Worm (Caenorhabditis elegans) whole organism, young adult: Measurements from ENCODE around the gene F17C11.2.

Experiments
- B0019.2 ChIP-seq: fragments of 200-800 bp; sonication (Bioruptor generic); conservative IDR thresholded peaks from 2 replicates; pipeline ENCODE4 v1.3.6; 2022; ENCODE audit warnings: missing genetic modification reagents, missing genetic modification characterization, missing compliant biosample characterization
- B0035.1 ChIP-seq: sonication (generic microtip); optimal IDR thresholded peaks from 2 replicates; lab custom pipeline; 2016; ENCODE audit warnings: missing genetic modification characterization, mild to moderate bottlenecking, missing compliant biosample characterization, missing genotype, missing genetic modification reagents
- C17E4.6 ChIP-seq: fragments of 200-800 bp; sonication (Bioruptor generic); IDR thresholded peaks from 2 replicates; pipeline ENCODE4 v1.3.6; 2022; ENCODE audit warnings: missing genetic modification reagents, missing genetic modification characterization, missing compliant biosample characterization
- D2030.7 ChIP-seq: fragments of 200-800 bp; sonication (Bioruptor generic); IDR thresholded peaks from 2 replicates; pipeline ENCODE4 v1.3.6; 2022; ENCODE audit warnings: missing genetic modification reagents, missing genetic modification characterization, missing compliant biosample characterization
- F23B12.7 ChIP-seq: sonication (generic microtip); optimal IDR thresholded peaks from 2 replicates; lab custom pipeline; 2017; ENCODE audit warnings: missing genetic modification characterization, mild to moderate bottlenecking, missing compliant biosample characterization, antibody characterized with exemption, moderate library complexity; ENCODE audit not compliant: insufficient read depth
- F55B11.4 ChIP-seq: sonication (generic microtip); optimal IDR thresholded peaks from 2 replicates; lab custom pipeline; 2016; ENCODE audit warnings: missing compliant biosample characterization, missing genetic modification characterization, borderline replicate concordance; ENCODE audit not compliant: insufficient read depth
- F57A8.1 ChIP-seq: fragments of 200-800 bp; sonication (Bioruptor generic); optimal IDR thresholded peaks from 2 replicates; lab custom pipeline; 2018; ENCODE audit warnings: mild to moderate bottlenecking, missing genetic modification characterization, moderate library complexity, missing compliant biosample characterization
- F57C9.4 ChIP-seq: sonication (generic microtip); optimal IDR thresholded peaks from 2 replicates; lab custom pipeline; 2017; ENCODE audit warnings: mild to moderate bottlenecking, missing genetic modification characterization, missing compliant biosample characterization
- K11D2.4 ChIP-seq: fragments of 200-800 bp; sonication (Bioruptor generic); IDR thresholded peaks from 2 replicates; pipeline ENCODE4 v1.3.6; 2022; ENCODE audit warnings: missing genetic modification reagents, missing genetic modification characterization, missing compliant biosample characterization
- T07F8.4 ChIP-seq: sonication (generic microtip); optimal IDR thresholded peaks from 2 replicates; lab custom pipeline; 2016; ENCODE audit warnings: mild to moderate bottlenecking, missing genetic modification characterization, moderate library complexity, missing compliant biosample characterization
- Y53F4B.3 ChIP-seq: fragments of 200-800 bp; sonication (Bioruptor generic); IDR thresholded peaks from 2 replicates; pipeline ENCODE4 v1.3.6; 2022; ENCODE audit warnings: missing genetic modification reagents, missing genetic modification characterization, missing compliant biosample characterization
- Y53G8AR.9 ChIP-seq: fragments of 200-800 bp; sonication (Bioruptor generic); conservative IDR thresholded peaks from 2 replicates; pipeline ENCODE4 v1.3.6; 2022; ENCODE audit warnings: missing genetic modification reagents, missing genetic modification characterization, missing compliant biosample characterization
- Y56A3A.18 ChIP-seq: fragments of 200-800 bp; sonication (Bioruptor generic); IDR thresholded peaks from 2 replicates; pipeline ENCODE4 v1.3.6; 2022; ENCODE audit warnings: missing genetic modification reagents, missing genetic modification characterization, missing compliant biosample characterization
- aptf-3 ChIP-seq: fragments of 200-800 bp; sonication (Bioruptor generic); IDR thresholded peaks from 2 replicates; pipeline ENCODE4 v1.3.6; 2022; ENCODE audit warnings: missing genetic modification characterization, missing compliant biosample characterization
- atf-7 ChIP-seq: sonication (generic microtip); optimal IDR thresholded peaks from 2 replicates; lab custom pipeline; 2017; ENCODE audit warnings: mild to moderate bottlenecking, missing genetic modification characterization, missing compliant biosample characterization
- athp-1 ChIP-seq: sonication (generic microtip); optimal IDR thresholded peaks from 2 replicates; lab custom pipeline; 2017; ENCODE audit warnings: mild to moderate bottlenecking, missing genetic modification characterization, missing compliant biosample characterization
- attf-3 ChIP-seq: fragments of 200-800 bp; sonication (Bioruptor generic); conservative IDR thresholded peaks from 2 replicates; pipeline ENCODE4 v1.3.6; 2022; ENCODE audit warnings: missing genetic modification reagents, missing genetic modification characterization, missing compliant biosample characterization
- attf-6 ChIP-seq: fragments of 200-800 bp; sonication (Bioruptor generic); IDR thresholded peaks from 2 replicates; pipeline ENCODE4 v1.3.6; 2022; ENCODE audit warnings: missing genetic modification reagents, missing genetic modification characterization, missing compliant biosample characterization
- cebp-1 ChIP-seq, 2 experiments: fragments of 200-800 bp in 1 of 2; sonication (Bioruptor generic) in 1 of 2; sonication (generic microtip) in 1 of 2; IDR thresholded peaks in 1 of 2; optimal IDR thresholded peaks in 1 of 2; 2 replicates each; pipeline versions ENCODE4 v1.3.6 to Lab custom; 2017 to 2022; ENCODE audit warnings: missing compliant biosample characterization in 2 of 2, missing genetic modification characterization in 2 of 2, mild to moderate bottlenecking in 1 of 2, missing genetic modification reagents in 1 of 2, moderate library complexity in 1 of 2
- ceh-100 ChIP-seq: fragments of 200-800 bp; sonication (Bioruptor generic); IDR thresholded peaks from 2 replicates; pipeline ENCODE4 v1.3.6; 2022; ENCODE audit warnings: missing genetic modification reagents, missing genetic modification characterization, missing compliant biosample characterization
- ceh-91 ChIP-seq: fragments of 200-800 bp; sonication (Bioruptor generic); IDR thresholded peaks from 2 replicates; pipeline ENCODE4 v1.3.6; 2022; ENCODE audit warnings: missing genetic modification reagents, missing genetic modification characterization, missing compliant biosample characterization
- chd-7 ChIP-seq: sonication (generic microtip); optimal IDR thresholded peaks from 2 replicates; lab custom pipeline; 2016; ENCODE audit warnings: mild to moderate bottlenecking, missing genetic modification characterization, moderate library complexity, missing compliant biosample characterization
- die-1 ChIP-seq: sonication (generic microtip); optimal IDR thresholded peaks from 2 replicates; lab custom pipeline; 2016; ENCODE audit warnings: missing genotype, mild to moderate bottlenecking, missing genetic modification characterization, missing compliant biosample characterization
- dox-1 ChIP-seq: fragments of 200-800 bp; sonication (Bioruptor generic); IDR thresholded peaks from 2 replicates; pipeline ENCODE4 v1.3.6; 2022; ENCODE audit warnings: missing genetic modification reagents, missing genetic modification characterization, missing compliant biosample characterization
- dpl-1 ChIP-seq: fragments of 150-350 bp; optimal IDR thresholded peaks from 2 replicates; lab custom pipeline; 2014; ENCODE audit warnings: missing biosample characterization, missing genetic modification reagents, missing genetic modification characterization
- ets-4 ChIP-seq: fragments of 200-800 bp; sonication (Bioruptor generic); optimal IDR thresholded peaks from 2 replicates; lab custom pipeline; 2018; ENCODE audit warnings: mild to moderate bottlenecking, missing genetic modification characterization, missing compliant biosample characterization
- gei-17 ChIP-seq: fragments of 200-800 bp; sonication (Bioruptor generic); optimal IDR thresholded peaks from 2 replicates; lab custom pipeline; 2018; ENCODE audit warnings: mild to moderate bottlenecking, missing genetic modification characterization, missing compliant biosample characterization
- hlh-12 ChIP-seq: sonication (generic microtip); optimal IDR thresholded peaks from 2 replicates; lab custom pipeline; 2016; ENCODE audit warnings: missing genetic modification characterization, missing compliant biosample characterization
- hlh-26 ChIP-seq: fragments of 200-800 bp; sonication (Bioruptor generic); conservative IDR thresholded peaks from 2 replicates; pipeline ENCODE4 v1.3.6; 2022; ENCODE audit warnings: missing genetic modification reagents, missing genetic modification characterization, missing compliant biosample characterization
- hrde-1 ChIP-seq: sonication (generic microtip); optimal IDR thresholded peaks from 2 replicates; lab custom pipeline; 2016; ENCODE audit warnings: missing genetic modification characterization, mild to moderate bottlenecking, missing compliant biosample characterization, moderate library complexity, missing genotype, missing genetic modification reagents, borderline replicate concordance
- let-607 ChIP-seq, 2 experiments: fragments of 200-800 bp in 1 of 2; sonication (Bioruptor generic) in 1 of 2; sonication (generic microtip) in 1 of 2; optimal IDR thresholded peaks; 2 replicates each; lab custom pipeline; 2016 to 2018; ENCODE audit warnings: mild to moderate bottlenecking in 2 of 2, missing compliant biosample characterization in 2 of 2, missing genetic modification characterization in 2 of 2, moderate library complexity in 2 of 2, missing genotype in 1 of 2
- lin-26 ChIP-seq: fragments of 200-800 bp; sonication (Bioruptor generic); IDR thresholded peaks from 2 replicates; pipeline ENCODE4 v1.3.6; 2022; ENCODE audit warnings: missing genetic modification reagents, missing genetic modification characterization, missing compliant biosample characterization
- lin-54 ChIP-seq: fragments of 200-800 bp; sonication (Bioruptor generic); optimal IDR thresholded peaks from 2 replicates; lab custom pipeline; 2018; ENCODE audit warnings: mild to moderate bottlenecking, missing genetic modification characterization, missing compliant biosample characterization
- madf-10 ChIP-seq: sonication (generic microtip); optimal IDR thresholded peaks from 2 replicates; lab custom pipeline; 2016; ENCODE audit warnings: mild to moderate bottlenecking, missing genetic modification characterization, missing compliant biosample characterization
- madf-8 ChIP-seq: fragments of 200-800 bp; sonication (Bioruptor generic); conservative IDR thresholded peaks from 2 replicates; pipeline ENCODE4 v1.3.6; 2022; ENCODE audit warnings: missing genetic modification reagents, missing genetic modification characterization, missing compliant biosample characterization
- mes-4 ChIP-seq: sonication (generic microtip); optimal IDR thresholded peaks from 2 replicates; lab custom pipeline; 2016; ENCODE audit warnings: missing genotype, missing genetic modification characterization, missing compliant biosample characterization
- nhr-120 ChIP-seq: fragments of 200-800 bp; sonication (Bioruptor generic); IDR thresholded peaks from 2 replicates; pipeline ENCODE4 v1.3.6; 2022; ENCODE audit warnings: missing genetic modification characterization, missing compliant biosample characterization
- nhr-27 ChIP-seq: fragments of 200-800 bp; sonication (Bioruptor generic); optimal IDR thresholded peaks from 2 replicates; lab custom pipeline; 2018; ENCODE audit warnings: mild to moderate bottlenecking, missing genetic modification characterization, moderate library complexity, missing compliant biosample characterization
- rcor-1 ChIP-seq: fragments of 200-800 bp; sonication (Bioruptor generic); IDR thresholded peaks from 2 replicates; pipeline ENCODE4 v1.3.6; 2022; ENCODE audit warnings: missing genetic modification reagents, missing genetic modification characterization, missing compliant biosample characterization
- repo-1 ChIP-seq: sonication (generic microtip); optimal IDR thresholded peaks from 2 replicates; lab custom pipeline; 2017; ENCODE audit warnings: mild to moderate bottlenecking, missing genetic modification characterization, missing compliant biosample characterization
- rpc-1 ChIP-seq, 2 experiments: fragments of 150-350 bp in 1 of 2; sonication (generic microtip) in 1 of 2; optimal IDR thresholded peaks; 2 replicates each; lab custom pipeline; 2014 to 2018; ENCODE audit warnings: missing biosample characterization in 1 of 2, missing genetic modification characterization in 1 of 2, missing genetic modification reagents in 1 of 2, missing genotype in 1 of 2
- snpc-1.1 ChIP-seq: sonication (generic microtip); optimal IDR thresholded peaks from 2 replicates; lab custom pipeline; 2017; ENCODE audit warnings: missing genetic modification characterization, mild to moderate bottlenecking, missing compliant biosample characterization, antibody characterized with exemption, moderate library complexity, missing genotype, missing genetic modification reagents; ENCODE audit not compliant: insufficient read depth
- snpc-1.3 ChIP-seq: sonication (generic microtip); optimal IDR thresholded peaks from 2 replicates; lab custom pipeline; 2017; ENCODE audit warnings: missing genetic modification characterization, mild to moderate bottlenecking, missing compliant biosample characterization, antibody characterized with exemption, moderate library complexity, missing genotype, missing genetic modification reagents; ENCODE audit not compliant: insufficient read depth
- xnd-1 ChIP-seq: sonication (generic microtip); optimal IDR thresholded peaks from 2 replicates; lab custom pipeline; 2016; ENCODE audit warnings: missing genotype, missing genetic modification reagents, missing genetic modification characterization, missing compliant biosample characterization
- ztf-26 ChIP-seq: sonication (generic microtip); optimal IDR thresholded peaks from 2 replicates; lab custom pipeline; 2017; ENCODE audit warnings: missing genetic modification characterization, missing compliant biosample characterization
- ztf-6 ChIP-seq: fragments of 200-800 bp; sonication (Bioruptor generic); IDR thresholded peaks from 2 replicates; pipeline ENCODE4 v1.3.6; 2022; ENCODE audit warnings: missing genetic modification reagents, missing genetic modification characterization, missing compliant biosample characterization

Gene F17C11.2

DNA sequence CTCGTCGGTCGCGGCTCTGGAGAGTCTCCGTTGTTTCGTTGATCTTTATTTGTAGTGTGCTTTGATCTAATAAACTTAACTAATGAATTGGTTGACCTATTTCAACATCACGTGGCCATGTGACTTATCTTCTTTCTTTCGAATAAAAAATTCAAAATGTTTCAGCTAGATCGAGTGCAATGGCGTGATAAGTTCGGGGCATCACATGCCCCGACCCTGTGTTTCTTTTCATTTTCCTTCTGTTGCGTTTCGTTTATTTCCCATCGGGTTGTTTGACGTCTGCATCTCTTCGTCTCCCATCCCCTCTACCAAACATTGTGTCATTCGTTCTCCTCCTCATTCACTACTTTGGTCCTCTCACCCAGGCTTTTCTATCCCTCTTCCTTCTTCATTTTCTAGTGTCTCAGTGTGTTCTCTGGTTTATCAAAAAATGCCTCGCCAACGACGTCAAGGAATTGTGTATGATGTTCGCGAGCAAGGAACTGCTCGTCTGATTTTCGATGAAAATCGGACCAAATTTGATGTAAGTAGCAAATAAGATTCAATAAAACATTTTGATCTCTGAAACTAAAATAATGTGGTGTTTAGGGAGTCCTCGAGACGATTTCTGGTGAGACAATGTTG lies 3.7 kb downstream of the F17C11.2 start, which contains the start of gene F17C11.4 (continued):
- TF ChIP-seq hrde-1 (tag; lab: Kevin White, UChicago) (no peak), rcor-1 (GFP tag; lab: Robert Waterston, UW) (0 out of 2 replicates have a peak, but pooled peaks have one; percentile 10), attf-6 (no peak), nhr-27 (tag; lab: Kevin White, UChicago) (no peak), repo-1 (no peak), attf-3 (GFP tag; lab: Robert Waterston, UW) (no peak), Y56A3A.18 (GFP tag; lab: Robert Waterston, UW) (no peak), Y53F4B.3 (GFP tag; lab: Robert Waterston, UW) (no peak), atf-7 (tag; lab: Kevin White, UChicago) (peak; percentile 62), C17E4.6 (GFP tag; lab: Robert Waterston, UW) (no peak), lin-54 (peak; percentile 20), snpc-1.3 (tag; lab: Kevin White, UChicago) (no peak), hlh-12 (tag; lab: Kevin White, UChicago) (no peak), gei-17 (GFP tag; lab: Kevin White, UChicago) (peak; percentile 2), lin-26 (peak; percentile 66; the same call in 1 of the 2 replicates), F55B11.4 (tag; lab: Kevin White, UChicago) (no peak), T07F8.4 (tag; lab: Kevin White, UChicago) (no peak), dox-1 (no peak), F57A8.1 (GFP tag; lab: Kevin White, UChicago) (no peak), ceh-91 (no peak), dpl-1 (GFP tag; lab: Kevin White, UChicago) (no peak), athp-1 (no peak), nhr-120 (GFP tag; lab: Robert Waterston, UW) (no peak), hlh-26 (GFP tag; lab: Robert Waterston, UW) (no peak), cebp-1 (GFP tag; IDR thresholded peaks at IDR 0.05; lab: Robert Waterston, UW) (peak; percentile 77), cebp-1 (tag; optimal IDR thresholded peaks at IDR 0.05; lab: Kevin White, UChicago) (peak; percentile 91), snpc-1.1 (tag; lab: Kevin White, UChicago) (no peak), Y53G8AR.9 (GFP tag; lab: Robert Waterston, UW) (no peak), F23B12.7 (tag; lab: Kevin White, UChicago) (no peak), aptf-3 (GFP tag; lab: Robert Waterston, UW) (no peak), madf-8 (GFP tag; lab: Robert Waterston, UW) (no peak), ets-4 (no peak), chd-7 (tag; lab: Kevin White, UChicago) (no peak), F57C9.4 (tag; lab: Kevin White, UChicago) (peak; percentile 20), mes-4 (no peak), K11D2.4 (GFP tag; lab: Robert Waterston, UW) (peak; percentile 69; the same call in 1 of the 2 replicates), ztf-26 (tag; lab: Kevin White, UChicago) (peak; percentile 39), xnd-1 (no peak), rpc-1 (optimal IDR thresholded peaks at IDR 0.05; lab: Kevin White, UChicago) (no peak), rpc-1 (tag; optimal IDR thresholded peaks at IDR 0.05; lab: Kevin White, UChicago) (no peak), D2030.7 (GFP tag; lab: Robert Waterston, UW) (no peak), die-1 (peak; percentile 33), ceh-100 (GFP tag; lab: Robert Waterston, UW) (no peak), B0019.2 (GFP tag; lab: Robert Waterston, UW) (no peak), B0035.1 (tag; lab: Kevin White, UChicago) (no peak), ztf-6 (GFP tag; lab: Robert Waterston, UW) (no peak), madf-10 (tag; lab: Kevin White, UChicago) (peak; percentile 64), let-607 (tag; optimal IDR thresholded peaks at IDR 0.05; lab: Kevin White, UChicago) (peak; percentile 38 to 44)
